Fruit fly (Drosophila melanogaster) whole organism, prepupa: ENCODE results near the gene TBC1D5.

ENCODE experiments used
- Blimp-1 ChIP-seq: fragments of 200-800 bp; sonication (Bioruptor generic); optimal IDR thresholded peaks from 3 replicates; lab custom pipeline; 2017; ENCODE audit warnings: missing biosample characterization, missing genetic modification characterization, mild to moderate bottlenecking, moderate library complexity, missing genetic modification reagents
- CG10631 ChIP-seq: fragments of 200-800 bp; sonication (Bioruptor generic); optimal IDR thresholded peaks from 2 replicates; lab custom pipeline; 2016; ENCODE audit warnings: missing biosample characterization, missing genetic modification characterization
- CG10669 ChIP-seq: fragments of 200-800 bp; sonication (Bioruptor generic); optimal IDR thresholded peaks from 3 replicates; lab custom pipeline; 2018; ENCODE audit warnings: missing biosample characterization, mild to moderate bottlenecking, missing genetic modification characterization, moderate library complexity
- CG11762 ChIP-seq: fragments of 200-800 bp; sonication (Bioruptor generic); optimal IDR thresholded peaks from 3 replicates; lab custom pipeline; 2016; ENCODE audit warnings: missing biosample characterization, missing genetic modification characterization; ENCODE audit not compliant: insufficient read depth
- CG15336 ChIP-seq: fragments of 200-800 bp; sonication (Bioruptor generic); IDR thresholded peaks from 2 replicates; pipeline ENCODE4 v1.3.6; 2022; ENCODE audit warnings: missing biosample characterization, missing genetic modification characterization
- CG1621 ChIP-seq: fragments of 200-800 bp; sonication (Bioruptor generic); optimal IDR thresholded peaks from 3 replicates; lab custom pipeline; 2018; ENCODE audit warnings: missing biosample characterization, mild to moderate bottlenecking, missing genetic modification characterization
- CG16779 ChIP-seq: fragments of 200-800 bp; sonication (Bioruptor generic); optimal IDR thresholded peaks from 3 replicates; lab custom pipeline; 2017; ENCODE audit warnings: missing biosample characterization, mild to moderate bottlenecking, missing genetic modification characterization
- CG31627 ChIP-seq: fragments of 200-800 bp; sonication (Bioruptor generic); optimal IDR thresholded peaks from 3 replicates; lab custom pipeline; 2016; ENCODE audit warnings: missing biosample characterization, missing genetic modification characterization
- CG34406 ChIP-seq: fragments of 200-800 bp; sonication (Bioruptor generic); optimal IDR thresholded peaks from 3 replicates; lab custom pipeline; 2016; ENCODE audit warnings: missing biosample characterization, missing genetic modification characterization
- CG3919 ChIP-seq: fragments of 200-800 bp; sonication (Bioruptor generic); optimal IDR thresholded peaks from 3 replicates; lab custom pipeline; 2016; ENCODE audit warnings: missing biosample characterization, missing genetic modification characterization
- CG6163 ChIP-seq: fragments of 200-800 bp; sonication (Bioruptor generic); IDR thresholded peaks from 3 replicates; pipeline ENCODE4 v1.3.6; 2022; ENCODE audit warnings: missing biosample characterization, missing genetic modification characterization
- CG6276 ChIP-seq: fragments of 200-800 bp; sonication (Bioruptor generic); optimal IDR thresholded peaks from 2 replicates; lab custom pipeline; 2017; ENCODE audit warnings: missing biosample characterization, mild to moderate bottlenecking, missing genetic modification characterization
- CG6792 ChIP-seq: fragments of 200-800 bp; sonication (Bioruptor generic); optimal IDR thresholded peaks from 3 replicates; lab custom pipeline; 2016; ENCODE audit warnings: missing biosample characterization, missing genetic modification characterization
- CG6808 ChIP-seq: fragments of 200-800 bp; sonication (Bioruptor generic); optimal IDR thresholded peaks from 3 replicates; lab custom pipeline; 2017; ENCODE audit warnings: missing biosample characterization, missing genetic modification characterization, mild to moderate bottlenecking, moderate library complexity, missing genetic modification reagents
- CG6854 ChIP-seq: fragments of 200-800 bp; sonication (Bioruptor generic); optimal IDR thresholded peaks from 2 replicates; lab custom pipeline; 2017; ENCODE audit warnings: missing biosample characterization, mild to moderate bottlenecking, missing genetic modification characterization
- CG8119 ChIP-seq: fragments of 200-800 bp; sonication (Bioruptor generic); IDR thresholded peaks from 3 replicates; pipeline ENCODE4 v1.3.6; 2022; ENCODE audit warnings: missing biosample characterization, missing genetic modification characterization
- CG8632 ChIP-seq: fragments of 200-800 bp; sonication (Bioruptor generic); optimal IDR thresholded peaks from 3 replicates; lab custom pipeline; 2016; ENCODE audit warnings: missing biosample characterization, missing genetic modification characterization
- CG9139 ChIP-seq: fragments of 200-800 bp; sonication (Bioruptor generic); optimal IDR thresholded peaks from 3 replicates; lab custom pipeline; 2017; ENCODE audit warnings: missing biosample characterization, mild to moderate bottlenecking, missing genetic modification characterization
- Eip78C ChIP-seq: fragments of 200-800 bp; sonication (Bioruptor generic); peaks from one replicate; lab custom pipeline; 2016; ENCODE audit warnings: missing biosample characterization, missing genetic modification characterization
- Ets21C ChIP-seq: fragments of 200-800 bp; sonication (Bioruptor generic); optimal IDR thresholded peaks from 3 replicates; lab custom pipeline; 2016; ENCODE audit warnings: missing biosample characterization, missing genetic modification characterization
- Ets96B ChIP-seq: fragments of 200-800 bp; optimal IDR thresholded peaks from 2 replicates; lab custom pipeline; 2019; ENCODE audit warnings: missing biosample characterization, mild to moderate bottlenecking, missing genetic modification characterization, moderate library complexity
- Hr38 ChIP-seq: sonication (Bioruptor generic); optimal IDR thresholded peaks from 2 replicates; lab custom pipeline; 2016; ENCODE audit warnings: missing biosample characterization, missing genetic modification characterization
- Hr39 ChIP-seq: fragments of 200-800 bp; sonication (Bioruptor generic); optimal IDR thresholded peaks from 2 replicates; lab custom pipeline; 2016; ENCODE audit warnings: missing biosample characterization, missing genetic modification characterization
- Hr4 ChIP-seq: fragments of 200-800 bp; sonication (Bioruptor generic); optimal IDR thresholded peaks from 3 replicates; lab custom pipeline; 2016; ENCODE audit warnings: missing biosample characterization, missing genetic modification characterization
- Lpt ChIP-seq: fragments of 200-800 bp; sonication (Bioruptor generic); optimal IDR thresholded peaks from 3 replicates; lab custom pipeline; 2016; ENCODE audit warnings: missing biosample characterization, missing genetic modification characterization
- Met ChIP-seq: fragments of 200-800 bp; sonication (Bioruptor generic); optimal IDR thresholded peaks from 3 replicates; lab custom pipeline; 2016; ENCODE audit warnings: missing biosample characterization, missing genetic modification characterization
- OdsH ChIP-seq: fragments of 200-800 bp; sonication (Bioruptor generic); optimal IDR thresholded peaks from 3 replicates; lab custom pipeline; 2016; ENCODE audit warnings: missing biosample characterization, missing genetic modification characterization
- Smox ChIP-seq: fragments of 200-800 bp; sonication (Bioruptor generic); optimal IDR thresholded peaks from 3 replicates; lab custom pipeline; 2016; ENCODE audit warnings: missing biosample characterization, missing genetic modification characterization
- Sox102F ChIP-seq: fragments of 200-800 bp; sonication (Bioruptor generic); optimal IDR thresholded peaks from 2 replicates; lab custom pipeline; 2016; ENCODE audit warnings: missing biosample characterization, mild to moderate bottlenecking, missing genetic modification characterization
- Sox14 ChIP-seq: fragments of 200-800 bp; sonication (Bioruptor generic); optimal IDR thresholded peaks from 3 replicates; lab custom pipeline; 2016; ENCODE audit warnings: missing biosample characterization, missing genetic modification characterization
- Sox15 ChIP-seq: fragments of 200-800 bp; sonication (Bioruptor generic); optimal IDR thresholded peaks from 3 replicates; lab custom pipeline; 2016; ENCODE audit warnings: missing biosample characterization, missing genetic modification characterization
- achi ChIP-seq: fragments of 200-800 bp; sonication (Bioruptor generic); optimal IDR thresholded peaks from 3 replicates; lab custom pipeline; 2016; ENCODE audit warnings: missing biosample characterization, missing genetic modification characterization
- acj6 ChIP-seq: fragments of 200-800 bp; sonication (Bioruptor generic); optimal IDR thresholded peaks from 3 replicates; lab custom pipeline; 2016; ENCODE audit warnings: missing biosample characterization, missing genetic modification characterization
- dac ChIP-seq: fragments of 200-800 bp; sonication (Bioruptor generic); optimal IDR thresholded peaks from 2 replicates; lab custom pipeline; 2017; ENCODE audit warnings: missing biosample characterization, mild to moderate bottlenecking, missing genetic modification characterization
- dsx ChIP-seq: fragments of 200-800 bp; optimal IDR thresholded peaks from 3 replicates; lab custom pipeline; 2019; ENCODE audit warnings: missing biosample characterization, mild to moderate bottlenecking, missing genetic modification characterization, moderate library complexity; ENCODE audit not compliant: poor library complexity, severe bottlenecking
- eg ChIP-seq: fragments of 200-800 bp; sonication (Bioruptor generic); IDR thresholded peaks from 3 replicates; pipeline ENCODE4 v1.3.6; 2022; ENCODE audit warnings: missing biosample characterization, missing genetic modification characterization
- fd59A ChIP-seq: fragments of 200-800 bp; sonication (Bioruptor generic); optimal IDR thresholded peaks from 2 replicates; lab custom pipeline; 2017; ENCODE audit warnings: missing biosample characterization, mild to moderate bottlenecking, missing genetic modification characterization, missing genetic modification reagents
- fd85E ChIP-seq: fragments of 200-800 bp; sonication (Bioruptor generic); optimal IDR thresholded peaks from 3 replicates; lab custom pipeline; 2016; ENCODE audit warnings: missing biosample characterization, missing genetic modification characterization
- fkh ChIP-seq: fragments of 200-800 bp; sonication (Bioruptor generic); optimal IDR thresholded peaks from 3 replicates; lab custom pipeline; 2017; ENCODE audit warnings: missing biosample characterization, mild to moderate bottlenecking, missing genetic modification characterization, moderate library complexity
- lz ChIP-seq: fragments of 200-800 bp; sonication (Bioruptor generic); optimal IDR thresholded peaks from 3 replicates; lab custom pipeline; 2016; ENCODE audit warnings: missing biosample characterization, missing genetic modification characterization
- pdm3 ChIP-seq: fragments of 200-800 bp; sonication (Bioruptor generic); optimal IDR thresholded peaks from 3 replicates; lab custom pipeline; 2016; ENCODE audit warnings: missing biosample characterization, missing genetic modification characterization
- ss ChIP-seq, 2 experiments: fragments of 200-800 bp; sonication (Bioruptor generic); optimal IDR thresholded peaks; 2 replicates in 1 of 2; 3 replicates in 1 of 2; lab custom pipeline; 2017 to 2018; ENCODE audit warnings: mild to moderate bottlenecking in 2 of 2, missing biosample characterization in 2 of 2, missing genetic modification characterization in 2 of 2, moderate library complexity in 1 of 2
- svp ChIP-seq: fragments of 200-800 bp; sonication (Bioruptor generic); peaks from one replicate; lab custom pipeline; 2016; ENCODE audit warnings: missing biosample characterization, missing genetic modification characterization
- topi ChIP-seq: fragments of 200-800 bp; sonication (Bioruptor generic); optimal IDR thresholded peaks from 3 replicates; lab custom pipeline; 2016; ENCODE audit warnings: missing biosample characterization, missing genetic modification characterization
- vri ChIP-seq: fragments of 200-800 bp; sonication (Bioruptor generic); optimal IDR thresholded peaks from 3 replicates; lab custom pipeline; 2016; ENCODE audit warnings: missing biosample characterization, mild to moderate bottlenecking, missing genetic modification characterization

The TBC1D5 gene

dm6 chr3R:13264061-13264661 is 7.7 kb downstream of the TBC1D5 start, which contains the start of gene Ravus (continued):
- TF ChIP-seq dsx (GFP tag; lab: Kevin White, UChicago) (no peak), CG9139 (GFP tag; lab: Kevin White, UChicago) (no peak), Sox14 (GFP tag; lab: Kevin White, UChicago) (peak; percentile 69), Sox102F (GFP tag; lab: Kevin White, UChicago) (no peak), CG6808 (GFP tag; lab: Kevin White, UChicago) (no peak), lz (no peak), Eip78C (GFP tag; lab: Kevin White, UChicago) (peak; percentile 76), CG6792 (GFP tag; lab: Kevin White, UChicago) (peak; percentile 15), fd59A (GFP tag; lab: Kevin White, UChicago) (no peak), CG3919 (GFP tag; lab: Kevin White, UChicago) (no peak), CG8632 (GFP tag; lab: Kevin White, UChicago) (no peak), CG6854 (GFP tag; lab: Kevin White, UChicago) (no peak), acj6 (GFP tag; lab: Kevin White, UChicago) (no peak), topi (GFP tag; lab: Kevin White, UChicago) (no peak), CG10669 (GFP tag; lab: Kevin White, UChicago) (no peak), CG1621 (no peak), CG11762 (GFP tag; lab: Kevin White, UChicago) (peak; percentile 34), CG6163 (no peak), Hr4 (GFP tag; lab: Kevin White, UChicago) (no peak)
- TF ChIP-seq, all 60 proteins: peak for 14

dm6 chr3R:13261706-13262105 is 10.1 kb downstream of the TBC1D5 start:
- TF ChIP-seq vri (GFP tag; lab: Kevin White, UChicago) (no peak), Eip78C (GFP tag; lab: Kevin White, UChicago) (no peak), dac (no peak), CG8119 (GFP tag; lab: Robert Waterston, UW) (no peak)
- TF ChIP-seq, all 60 proteins: peak for 0

- no peak for TF ChIP-seq Sox15 (GFP tag; lab: Kevin White, UChicago)
- no peak for TF ChIP-seq ss (GFP tag; optimal IDR thresholded peaks at IDR 0.05; lab: Kevin White, UChicago)
- TF ChIP-seq topi (GFP tag; lab: Kevin White, UChicago) = no peak
- TF ChIP-seq Smox (GFP tag; lab: Kevin White, UChicago) = no peak
- TF ChIP-seq Hr38 (GFP tag; lab: Kevin White, UChicago) = no peak
- TF ChIP-seq Blimp-1 (GFP tag; lab: Kevin White, UChicago) = no peak
- TF ChIP-seq dac = no peak
- TF ChIP-seq CG31627 (GFP tag; lab: Kevin White, UChicago) = no peak
- TF ChIP-seq pdm3 (GFP tag; lab: Kevin White, UChicago) = no peak
- no peak for TF ChIP-seq CG6276 (GFP tag; lab: Kevin White, UChicago)
- TF ChIP-seq fd85E (GFP tag; lab: Kevin White, UChicago) = no peak
- TF ChIP-seq CG6163 = peak; percentile 29; the same call in 1 of the 3 replicates
- TF ChIP-seq vri (GFP tag; lab: Kevin White, UChicago) = peak; percentile 26
- TF ChIP-seq svp (GFP tag; lab: Kevin White, UChicago) = peak; percentile 92
- peak; percentile 8 for TF ChIP-seq CG34406 (GFP tag; lab: Kevin White, UChicago)
- TF ChIP-seq Ets21C (GFP tag; lab: Kevin White, UChicago) = no peak
- no peak for TF ChIP-seq CG6792 (GFP tag; lab: Kevin White, UChicago)
- TF ChIP-seq OdsH (GFP tag; lab: Kevin White, UChicago) = no peak
- TF ChIP-seq CG10669 (GFP tag; lab: Kevin White, UChicago) = no peak
- TF ChIP-seq CG6808 (GFP tag; lab: Kevin White, UChicago) = no peak
- no peak for TF ChIP-seq achi (GFP tag; lab: Kevin White, UChicago)
- TF ChIP-seq Met (GFP tag; lab: Kevin White, UChicago) = peak; percentile 15
- TF ChIP-seq fkh = peak; percentile 70
- no peak for TF ChIP-seq CG10631
- TF ChIP-seq Ets96B (tag; lab: Kevin White, UChicago) = no peak
- no peak for TF ChIP-seq CG16779 (tag; lab: Kevin White, UChicago)
- no peak for TF ChIP-seq CG8119 (GFP tag; lab: Robert Waterston, UW)
- TF ChIP-seq Lpt = no peak
- TF ChIP-seq CG8632 (GFP tag; lab: Kevin White, UChicago) = peak; percentile 6
- TF ChIP-seq CG6854 (GFP tag; lab: Kevin White, UChicago) = no peak
- peak; percentile 1 for TF ChIP-seq CG1621
- TF ChIP-seq acj6 (GFP tag; lab: Kevin White, UChicago) = no peak
- no peak for TF ChIP-seq Hr39 (GFP tag; lab: Kevin White, UChicago)
- peak; percentile 56; the same call in 1 of the 2 replicates for TF ChIP-seq CG15336 (GFP tag; lab: Robert Waterston, UW)
- TF ChIP-seq eg = peak; percentile 51; the same call in 1 of the 3 replicates
Observed at dm6 chr3R:13260114-13260673, 11.6 kb downstream of the TBC1D5 start, which contains the start of gene CG11686. Gene CG11686, plus strand, starts transcription at chr3R:13260356.
